Fruit fly (Drosophila melanogaster): ENCODE measurements around the gene Wdr37.
A peak's percentile ranks its signal among the peaks of the same experiment; 100 is the strongest.

Gene Wdr37

dm6 chr3R:18404713-18405112 lies 2.2 kb upstream of the Wdr37 start, which contains the start of gene CG7685 (continued):
- TF ChIP-seq CG1647 (GFP tag; optimal IDR thresholded peaks at IDR 0.05) (peak; percentile 68), esg (GFP tag; conservative IDR thresholded peaks at IDR 0.05) (no peak), CG15011 (GFP tag; optimal IDR thresholded peaks at IDR 0.05) (no peak), Eip74EF (GFP tag; optimal IDR thresholded peaks at IDR 0.05) (peak in 1 of 2 experiments; percentile 27), hbn (GFP tag; IDR thresholded peaks at IDR 0.05; ENCODE audit: partially characterized antibody) (no peak), Hr3 (GFP tag; optimal IDR thresholded peaks at IDR 0.05) (peak; percentile 52), CG17612 (GFP tag; IDR thresholded peaks at IDR 0.05) (no peak), CG12236 (GFP tag; optimal IDR thresholded peaks at IDR 0.05) (no peak), salm (tag; optimal IDR thresholded peaks at IDR 0.05) (no peak), CG10267 (tag; optimal IDR thresholded peaks at IDR 0.05) (peak; percentile 95), slbo (GFP tag; IDR thresholded peaks at IDR 0.05) (peak; percentile 78), fd96Cb (tag; optimal IDR thresholded peaks at IDR 0.05) (peak; percentile 27), Doc2 (GFP tag; IDR thresholded peaks at IDR 0.05) (no peak), CG7928 (GFP tag; optimal IDR thresholded peaks at IDR 0.05) (peak; percentile 24), HHEX (GFP tag; optimal IDR thresholded peaks at IDR 0.05) (peak; percentile 40), zfh2 (GFP tag; optimal IDR thresholded peaks at IDR 0.05) (peak; percentile 68), D19B (GFP tag; optimal IDR thresholded peaks at IDR 0.05) (peak; percentile 10), wdn (GFP tag; IDR thresholded peaks at IDR 0.05) (no peak), fd64A (GFP tag; optimal IDR thresholded peaks at IDR 0.05) (no peak), CG31388 (GFP tag; optimal IDR thresholded peaks at IDR 0.05) (no peak), Pdp1 (GFP tag; optimal IDR thresholded peaks at IDR 0.05) (peak; percentile 54 to 68), mam (GFP tag; optimal IDR thresholded peaks at IDR 0.05) (peak; percentile 76), klu (GFP tag; IDR thresholded peaks at IDR 0.05) (no peak), NC2α (GFP tag; optimal IDR thresholded peaks at IDR 0.05) (no peak), MBD-R2 (GFP tag; IDR thresholded peaks at IDR 0.05) (peak; percentile 92), kni (GFP tag; optimal IDR thresholded peaks at IDR 0.05) (no peak), CG8089 (GFP tag; optimal IDR thresholded peaks at IDR 0.05) (peak; percentile 13), Scr (GFP tag; IDR thresholded peaks at IDR 0.05; ENCODE audit: partially characterized antibody) (peak; percentile 43), CG34224 (GFP tag; IDR thresholded peaks at IDR 0.05; ENCODE audit: partially characterized antibody) (peak; percentile 24; the same call in 1 of the 3 replicates), sr (GFP tag; IDR thresholded peaks at IDR 0.05) (no peak), CG34422 (GFP tag; IDR thresholded peaks at IDR 0.05) (peak; percentile 71), CG1832 (GFP tag; optimal IDR thresholded peaks at IDR 0.05) (no peak), slou (GFP tag; optimal IDR thresholded peaks at IDR 0.05) (no peak), Myb (GFP tag; optimal IDR thresholded peaks at IDR 0.05) (peak; percentile 63), prd (optimal IDR thresholded peaks at IDR 0.05) (no peak), prd (GFP tag; IDR thresholded peaks at IDR 0.05) (peak; percentile 50; the same call in 2 of the 3 replicates), CG2116 (GFP tag; optimal IDR thresholded peaks at IDR 0.05) (peak; percentile 58), CG34376 (GFP tag; optimal IDR thresholded peaks at IDR 0.05) (peak; percentile 81), NC2β (GFP tag; optimal IDR thresholded peaks at IDR 0.05) (peak; percentile 60), caup (GFP tag; optimal IDR thresholded peaks at IDR 0.05; ENCODE audit: severe bottlenecking) (peak; percentile 74), CG3847 (GFP tag; IDR thresholded peaks at IDR 0.05) (peak; percentile 85)

dm6 chr3R:18399698-18400020 lies 2.9 kb downstream of the Wdr37 start:
- TF ChIP-seq mld (GFP tag; IDR thresholded peaks at IDR 0.05; ENCODE audit: partially characterized antibody) (no peak), CG5180 (GFP tag; optimal IDR thresholded peaks at IDR 0.05) (no peak), CG2199 (GFP tag; IDR thresholded peaks at IDR 0.05) (no peak), Adf1 (GFP tag; IDR thresholded peaks at IDR 0.05) (no peak), CG6854 (GFP tag; optimal IDR thresholded peaks at IDR 0.05) (no peak), sqz (GFP tag; optimal IDR thresholded peaks at IDR 0.05) (no peak), CG7928 (GFP tag; optimal IDR thresholded peaks at IDR 0.05) (no peak), CG6272 (GFP tag; IDR thresholded peaks at IDR 0.05) (no peak), CG8478 (optimal IDR thresholded peaks at IDR 0.05) (no peak), CG4360 (GFP tag; IDR thresholded peaks at IDR 0.05) (no peak), vvl (GFP tag; IDR thresholded peaks at IDR 0.05) (peak; percentile 47; the same call in 1 of the 2 replicates), Ets65A (GFP tag) (peak; percentile 91), CG33213 (GFP tag; optimal IDR thresholded peaks at IDR 0.05) (peak; percentile 36), CG7963 (GFP tag; IDR thresholded peaks at IDR 0.05; ENCODE audit: partially characterized antibody) (0 out of 3 replicates have a peak, but pooled peaks have one; percentile 48)
